Fruit fly (Drosophila melanogaster): Measurements from ENCODE around the gene Alp11.
A peak's percentile ranks its signal among the peaks of the same experiment; 100 is the strongest.

Alp11 gene

dm6 chrX:15554256-15554678 lies 33.3 kb upstream of the Alp11 start, which contains the start of gene Ac13E (continued):
- TF ChIP-seq Fer2 (tag; optimal IDR thresholded peaks at IDR 0.05) = peak; percentile 70
- TF ChIP-seq Sox100B (GFP tag; optimal IDR thresholded peaks at IDR 0.05) = peak; percentile 93
- peak; percentile 83 for TF ChIP-seq CG9817 (tag; optimal IDR thresholded peaks at IDR 0.05)
- no peak; the same call in 2 of the 3 replicates for TF ChIP-seq CG6791 (GFP tag; IDR thresholded peaks at IDR 0.05; ENCODE audit: partially characterized antibody)
- peak; percentile 72 for TF ChIP-seq vnd (GFP tag; IDR thresholded peaks at IDR 0.05; ENCODE audit: partially characterized antibody)
- peak; percentile 95 for TF ChIP-seq CG17361 (GFP tag; IDR thresholded peaks at IDR 0.05)
- peak; percentile 43 for TF ChIP-seq NK7.1 (GFP tag; optimal IDR thresholded peaks at IDR 0.05)
- TF ChIP-seq CG11560 (tag; IDR thresholded peaks at IDR 0.05) = peak; percentile 66; the same call in 2 of the 3 replicates
- peak; percentile 30 for TF ChIP-seq Ravus (GFP tag; IDR thresholded peaks at IDR 0.05)
- peak; percentile 77 for TF ChIP-seq CG13624 (GFP tag; optimal IDR thresholded peaks at IDR 0.05)
- TF ChIP-seq Myb (GFP tag; optimal IDR thresholded peaks at IDR 0.05) = peak; percentile 57
- TF ChIP-seq cas (GFP tag; IDR thresholded peaks at IDR 0.05) = peak; percentile 60
- TF ChIP-seq ab (GFP tag; optimal IDR thresholded peaks at IDR 0.05) = peak; percentile 7
- peak; percentile 86; the same call in 1 of the 2 replicates for TF ChIP-seq Atf6 (GFP tag; IDR thresholded peaks at IDR 0.05)
- peak; percentile 88 for TF ChIP-seq ind (GFP tag; optimal IDR thresholded peaks at IDR 0.05)
- peak; percentile 81 for TF ChIP-seq CG14860 (GFP tag; IDR thresholded peaks at IDR 0.05; ENCODE audit: partially characterized antibody)
- peak; percentile 47 for TF ChIP-seq da (GFP tag; optimal IDR thresholded peaks at IDR 0.05)
- TF ChIP-seq lmd (GFP tag; IDR thresholded peaks at IDR 0.05) = peak; percentile 92
- peak; percentile 80 for TF ChIP-seq gcm (GFP tag; optimal IDR thresholded peaks at IDR 0.05)
- TF ChIP-seq Awh (GFP tag; IDR thresholded peaks at IDR 0.05) = peak; percentile 80
- TF ChIP-seq CG12155 (GFP tag; optimal IDR thresholded peaks at IDR 0.05) = peak; percentile 76
- peak; percentile 77 for TF ChIP-seq CG10654 (GFP tag; optimal IDR thresholded peaks at IDR 0.05)
- peak in 1 of 3 experiments; percentile 88 for TF ChIP-seq lola (GFP tag; optimal IDR thresholded peaks at IDR 0.05)
- TF ChIP-seq Hmx (GFP tag; optimal IDR thresholded peaks at IDR 0.05) = peak; percentile 60
- TF ChIP-seq NFAT (GFP tag; IDR thresholded peaks at IDR 0.05) = peak; percentile 78
- TF ChIP-seq seq (GFP tag; IDR thresholded peaks at IDR 0.05) = peak; percentile 85
- peak; percentile 34 for TF ChIP-seq grn (GFP tag; optimal IDR thresholded peaks at IDR 0.05)
- TF ChIP-seq C15 (GFP tag; IDR thresholded peaks at IDR 0.05) = peak; percentile 35; the same call in 1 of the 3 replicates
- no peak for TF ChIP-seq usp (GFP tag; optimal IDR thresholded peaks at IDR 0.05)
- peak; percentile 76 for TF ChIP-seq CG10959 (GFP tag; IDR thresholded peaks at IDR 0.05)
- peak; percentile 52; the same call in 1 of the 2 replicates for TF ChIP-seq ham (GFP tag; IDR thresholded peaks at IDR 0.05)
- peak; percentile 83 for TF ChIP-seq wor (GFP tag; IDR thresholded peaks at IDR 0.05)
- peak; percentile 38; the same call in 1 of the 2 replicates for TF ChIP-seq Poxn (GFP tag; IDR thresholded peaks at IDR 0.05)
- peak; percentile 79 for TF ChIP-seq CG13894 (tag; optimal IDR thresholded peaks at IDR 0.05)
- peak; percentile 68 for TF ChIP-seq CG6654 (GFP tag; optimal IDR thresholded peaks at IDR 0.05)
- TF ChIP-seq croc (GFP tag; conservative IDR thresholded peaks at IDR 0.05) = peak; percentile 88
- peak; percentile 84 for TF ChIP-seq lbe (GFP tag; optimal IDR thresholded peaks at IDR 0.05)
- peak; percentile 91 for TF ChIP-seq dysf (GFP tag; IDR thresholded peaks at IDR 0.05)
- peak; percentile 77 for TF ChIP-seq CG31224 (GFP tag; IDR thresholded peaks at IDR 0.05)
- TF ChIP-seq Mad (GFP tag; optimal IDR thresholded peaks at IDR 0.05) = peak; percentile 92
- no peak for TF ChIP-seq MESR4 (GFP tag; optimal IDR thresholded peaks at IDR 0.05)
- peak; percentile 92 for TF ChIP-seq dmrt99B (tag; optimal IDR thresholded peaks at IDR 0.05)
- TF ChIP-seq abd-A (tag; optimal IDR thresholded peaks at IDR 0.05) = no peak
- TF ChIP-seq fru (optimal IDR thresholded peaks at IDR 0.05) = no peak
- no peak for TF ChIP-seq CG11696 (GFP tag; IDR thresholded peaks at IDR 0.05)
- TF ChIP-seq h (optimal IDR thresholded peaks at IDR 0.05) = no peak
- TF ChIP-seq CG4360 (GFP tag; IDR thresholded peaks at IDR 0.05) = 0 out of 2 replicates have a peak, but pooled peaks have one; percentile 44
- peak; percentile 76 for TF ChIP-seq ewg (GFP tag; optimal IDR thresholded peaks at IDR 0.05)
- TF ChIP-seq Opbp (GFP tag; IDR thresholded peaks at IDR 0.05; ENCODE audit: partially characterized antibody) = peak; percentile 32; the same call in 1 of the 3 replicates
- TF ChIP-seq eyg (GFP tag; optimal IDR thresholded peaks at IDR 0.05) = peak; percentile 18
- peak; percentile 80 for TF ChIP-seq jing (GFP tag; optimal IDR thresholded peaks at IDR 0.05)
- TF ChIP-seq CG12219 (GFP tag; optimal IDR thresholded peaks at IDR 0.05) = peak; percentile 84

All from whole organism, embryonic.